Worm (Caenorhabditis elegans): Measurements from ENCODE around the gene spc-2.

spc-2 gene

ce11 chrIII:8144574-8145065 lies 37.1 kb upstream of the spc-2 start, which contains the start of the genes C14B9.8 and mrpl-18 (continued):
- TF ChIP-seq pat-9 (tag; optimal IDR thresholded peaks at IDR 0.05) = no peak
- TF ChIP-seq pha-4 (tag; optimal IDR thresholded peaks at IDR 0.05) = no peak
- TF ChIP-seq ceh-34 (tag; optimal IDR thresholded peaks at IDR 0.05) = no peak
- TF ChIP-seq K09A11.1 (tag; optimal IDR thresholded peaks at IDR 0.05; ENCODE audit: insufficient read depth) = no peak
- peak; percentile 4 for TF ChIP-seq pqm-1 (tag; optimal IDR thresholded peaks at IDR 0.05)
- TF ChIP-seq ceh-45 (GFP tag; IDR thresholded peaks at IDR 0.05) = no peak
- TF ChIP-seq unc-55 (GFP tag; optimal IDR thresholded peaks at IDR 0.05) = no peak
- no peak for TF ChIP-seq pha-2 (tag; optimal IDR thresholded peaks at IDR 0.05)
- no peak for TF ChIP-seq ceh-30 (tag; optimal IDR thresholded peaks at IDR 0.05)
- TF ChIP-seq unc-86 (tag; optimal IDR thresholded peaks at IDR 0.05) = peak; percentile 29
- TF ChIP-seq K02D7.2 (tag; optimal IDR thresholded peaks at IDR 0.05) = no peak
- TF ChIP-seq pros-1 (tag; optimal IDR thresholded peaks at IDR 0.05) = no peak
- TF ChIP-seq nfya-1 (tag; optimal IDR thresholded peaks at IDR 0.05) = no peak
- TF ChIP-seq dmd-4 (tag; optimal IDR thresholded peaks at IDR 0.05; ENCODE audit: borderline replicate concordance) = no peak
- peak; percentile 52 for TF ChIP-seq F13H6.1 (tag; optimal IDR thresholded peaks at IDR 0.05)
- no peak for TF ChIP-seq T23F11.4 (GFP tag; optimal IDR thresholded peaks at IDR 0.05)
- no peak for TF ChIP-seq eyg-1 (tag; optimal IDR thresholded peaks at IDR 0.05)
- TF ChIP-seq ztf-16 (tag; optimal IDR thresholded peaks at IDR 0.05) = peak; percentile 30
- no peak for TF ChIP-seq ttx-3 (tag; optimal IDR thresholded peaks at IDR 0.05)
- no peak for TF ChIP-seq madf-2 (tag; optimal IDR thresholded peaks at IDR 0.05)
- peak; percentile 85 for TF ChIP-seq elt-2 (tag; optimal IDR thresholded peaks at IDR 0.05)
- no peak for TF ChIP-seq Y22D7AL.16 (tag; optimal IDR thresholded peaks at IDR 0.05)
- no peak for TF ChIP-seq hlh-30 (tag; optimal IDR thresholded peaks at IDR 0.05; ENCODE audit: insufficient read depth)
- peak; percentile 52 for TF ChIP-seq sdc-2 (tag; optimal IDR thresholded peaks at IDR 0.05)
- TF ChIP-seq mec-3 (tag; optimal IDR thresholded peaks at IDR 0.05; ENCODE audit: borderline replicate concordance) = peak; percentile 17
- TF ChIP-seq fax-1 (tag; optimal IDR thresholded peaks at IDR 0.05) = peak; percentile 74

ce11 chrIII:8145971-8146370 lies 35.7 kb upstream of the spc-2 start:
- TF ChIP-seq ama-1 (optimal IDR thresholded peaks at IDR 0.05) = no peak
- no peak for TF ChIP-seq nhr-11 (tag; optimal IDR thresholded peaks at IDR 0.05)
- no peak for TF ChIP-seq elt-2 (tag; optimal IDR thresholded peaks at IDR 0.05)
- no peak for TF ChIP-seq C38D4.7 (GFP tag; optimal IDR thresholded peaks at IDR 0.05)
- no peak for TF ChIP-seq pha-2 (tag; optimal IDR thresholded peaks at IDR 0.05)
- TF ChIP-seq ceh-18 (tag; optimal IDR thresholded peaks at IDR 0.05) = no peak
- no peak for TF ChIP-seq unc-3 (GFP tag; conservative IDR thresholded peaks at IDR 0.05)
- TF ChIP-seq unc-3 (tag; optimal IDR thresholded peaks at IDR 0.05) = no peak
- TF ChIP-seq ceh-48 (tag; optimal IDR thresholded peaks at IDR 0.05) = no peak
- TF ChIP-seq sox-2 (GFP tag; IDR thresholded peaks at IDR 0.05) = no peak
- TF ChIP-seq Y22D7AL.16 (tag; optimal IDR thresholded peaks at IDR 0.05) = no peak
- no peak for TF ChIP-seq hlh-15 (tag; optimal IDR thresholded peaks at IDR 0.05)
- no peak for TF ChIP-seq pat-9 (tag; optimal IDR thresholded peaks at IDR 0.05)
- TF ChIP-seq fax-1 (tag; optimal IDR thresholded peaks at IDR 0.05) = no peak
- no peak for TF ChIP-seq odd-2 (tag; optimal IDR thresholded peaks at IDR 0.05)
- TF ChIP-seq pax-1 (tag; optimal IDR thresholded peaks at IDR 0.05) = no peak

- no peak for TF ChIP-seq hlh-6 (tag; optimal IDR thresholded peaks at IDR 0.05)
- no peak for TF ChIP-seq ceh-22 (tag; optimal IDR thresholded peaks at IDR 0.05)
- no peak for TF ChIP-seq ztf-16 (tag; optimal IDR thresholded peaks at IDR 0.05)
Observed at ce11 chrIII:8148751-8149150, 32.9 kb upstream of the spc-2 start, which contains the start of gene D2007.2. D2007.2 (plus strand) TSS chrIII:8148963.
